Worm (Caenorhabditis elegans) whole organism, L1 larva: ENCODE measurements around the gene ZC190.2.

Source experiments
- ceh-63 ChIP-seq: fragments of 200-800 bp; sonication (Bioruptor generic); optimal IDR thresholded peaks from 2 replicates; lab custom pipeline; 2018; ENCODE audit warnings: mild to moderate bottlenecking, missing genetic modification characterization, missing compliant biosample characterization
- elt-3 ChIP-seq, 6 experiments: fragments of 150-350 bp in 1 of 6; sonication (generic microtip); optimal IDR thresholded peaks; 2 replicates each; lab custom pipeline; 2017 to 2018; ENCODE audit warnings: missing biosample characterization in 6 of 6, missing genetic modification characterization in 6 of 6, inconsistent platforms in 1 of 6
- grh-1 ChIP-seq: fragments of 200-800 bp; sonication (Bioruptor generic); IDR thresholded peaks from 2 replicates; pipeline ENCODE4 v1.3.6; 2022; ENCODE audit warnings: missing genetic modification reagents, missing genetic modification characterization, missing compliant biosample characterization
- jun-1 ChIP-seq: fragments of 150-350 bp; optimal IDR thresholded peaks from 2 replicates; lab custom pipeline; 2014; ENCODE audit warnings: missing biosample characterization, missing genetic modification reagents, missing genetic modification characterization
- lin-14 ChIP-seq: fragments of 200-800 bp; sonication (Bioruptor generic); optimal IDR thresholded peaks from 2 replicates; lab custom pipeline; 2018; ENCODE audit warnings: mild to moderate bottlenecking, missing genetic modification characterization, moderate library complexity, missing compliant biosample characterization
- nhr-11 ChIP-seq: fragments of 150-350 bp; optimal IDR thresholded peaks from 2 replicates; lab custom pipeline; 2014; ENCODE audit warnings: missing biosample characterization, missing genetic modification characterization
- pqm-1 ChIP-seq: sonication (generic microtip); optimal IDR thresholded peaks from 3 replicates; lab custom pipeline; 2017; ENCODE audit warnings: missing biosample characterization, missing genetic modification characterization
- snpc-4 ChIP-seq: fragments of 150-350 bp; optimal IDR thresholded peaks from 2 replicates; lab custom pipeline; 2014; ENCODE audit warnings: missing biosample characterization, missing genetic modification characterization
- unc-130 ChIP-seq: fragments of 150-350 bp; optimal IDR thresholded peaks from 2 replicates; lab custom pipeline; 2017; ENCODE audit warnings: missing biosample characterization, missing genetic modification characterization, inconsistent platforms
- ztf-4 ChIP-seq: fragments of 150-350 bp; optimal IDR thresholded peaks from 2 replicates; lab custom pipeline; 2014; ENCODE audit warnings: missing biosample characterization, missing genetic modification characterization

DNA sequence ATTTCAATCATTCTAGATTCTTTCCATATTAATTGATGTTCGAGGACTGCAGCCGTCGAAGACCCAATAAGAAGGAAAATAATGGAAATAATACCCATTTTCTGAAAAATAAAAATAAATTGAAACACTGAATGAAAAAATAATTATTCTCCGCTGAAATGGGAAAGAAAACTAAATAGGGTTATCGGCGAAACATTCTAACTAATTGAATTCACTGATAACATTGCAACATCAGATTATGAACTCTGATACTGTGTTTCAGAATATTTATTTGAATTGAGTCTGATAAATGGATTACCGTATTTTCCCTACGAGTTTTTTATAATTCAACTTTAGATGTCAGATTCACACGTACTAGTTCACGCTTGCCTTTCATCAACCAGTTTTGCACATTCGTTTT is 38.1 kb upstream of the ZC190.2 start, which contains the start of gene asp-13:
- TF ChIP-seq ztf-4 (tag; lab: Kevin White, UChicago) (no peak), lin-14 (GFP tag; lab: Kevin White, UChicago) (no peak), ceh-63 (GFP tag; lab: Kevin White, UChicago) (no peak), unc-130 (tag; lab: Kevin White, UChicago) (no peak), pqm-1 (no peak), snpc-4 (no peak), jun-1 (tag; lab: Kevin White, UChicago) (no peak), nhr-11 (tag; lab: Kevin White, UChicago) (no peak), grh-1 (no peak), elt-3 (tag; optimal IDR thresholded peaks at IDR 0.05; lab: Kevin White, UChicago) (no peak)
